Fruit fly (Drosophila melanogaster): Measurements from ENCODE around the gene dgt6.

DNA sequence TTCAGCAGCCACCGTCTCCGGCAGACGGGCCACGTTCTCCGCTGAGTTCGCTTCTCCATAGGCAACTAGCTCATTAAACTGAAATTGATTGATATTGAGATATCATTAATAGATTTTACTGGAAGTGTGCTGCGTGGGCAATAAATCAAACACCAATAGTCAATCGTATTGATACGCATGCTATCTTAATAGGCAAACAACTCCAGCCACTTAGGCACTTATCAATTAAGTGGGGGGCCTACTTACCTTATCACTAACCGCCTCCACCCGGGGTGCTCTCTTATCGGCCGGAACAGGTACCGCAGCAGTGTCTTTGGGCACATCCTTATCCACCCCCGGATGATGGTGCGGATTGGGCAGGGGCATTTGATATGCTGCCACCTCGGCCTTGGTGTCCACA lies 19.0 kb downstream of the dgt6 start:
- no peak for TF ChIP-seq psq (optimal IDR thresholded peaks at IDR 0.05)
- TF ChIP-seq usp (GFP tag; optimal IDR thresholded peaks at IDR 0.05) = no peak
- no peak for TF ChIP-seq CG8478 (optimal IDR thresholded peaks at IDR 0.05)
- TF ChIP-seq EcR (GFP tag; optimal IDR thresholded peaks at IDR 0.05) = no peak
- no peak for TF ChIP-seq Dll (optimal IDR thresholded peaks at IDR 0.05)

All from whole organism.